Worm (Caenorhabditis elegans): ENCODE data around the gene pkc-3.

Gene pkc-3

DNA sequence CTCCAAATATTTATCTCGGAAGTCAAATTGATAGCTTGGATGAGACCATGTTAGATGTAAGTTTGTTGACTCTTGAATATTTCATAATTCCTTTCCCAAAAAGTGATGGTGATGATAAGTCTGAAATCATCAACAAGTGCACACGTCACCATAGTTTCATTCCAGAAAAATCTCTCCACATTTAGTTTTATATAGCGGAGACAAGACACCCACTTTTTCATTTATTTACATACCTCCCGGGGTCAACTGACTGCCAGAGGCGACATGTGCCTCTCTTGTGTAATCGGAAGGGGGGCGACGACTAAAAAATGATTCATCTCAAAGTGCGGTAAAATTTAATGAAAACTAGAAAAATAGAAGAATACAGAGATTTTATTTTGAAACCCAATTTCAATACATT lies 41.5 kb upstream of the pkc-3 start:
- TF ChIP-seq hlh-30 (tag; optimal IDR thresholded peaks at IDR 0.05; ENCODE audit: insufficient read depth) (peak; percentile 0), ceh-34 (tag; optimal IDR thresholded peaks at IDR 0.05) (no peak)

DNA sequence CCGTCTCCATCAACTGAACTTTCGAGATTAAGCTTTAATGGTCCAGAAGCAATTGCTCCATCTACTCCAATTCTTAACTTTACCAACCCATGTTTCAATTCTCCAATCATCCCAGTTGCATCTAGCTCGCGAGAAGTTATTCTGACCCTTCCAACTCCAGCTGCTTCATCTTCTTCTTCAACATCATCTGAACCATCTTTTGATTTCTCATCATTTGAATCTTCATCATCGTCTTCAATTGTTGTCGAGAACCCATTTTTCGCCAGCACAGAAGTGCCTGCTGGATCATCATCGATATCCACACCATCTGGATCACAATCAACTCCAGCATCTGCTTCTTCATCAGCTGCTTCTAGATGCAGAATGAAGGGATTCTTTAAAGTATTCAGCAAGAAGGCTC lies 40.3 kb upstream of the pkc-3 start:
- TF ChIP-seq unc-86 (tag; optimal IDR thresholded peaks at IDR 0.05) (no peak), hlh-15 (tag; optimal IDR thresholded peaks at IDR 0.05) (no peak), ceh-14 (tag; optimal IDR thresholded peaks at IDR 0.05) (no peak), pag-3 (tag; optimal IDR thresholded peaks at IDR 0.05; ENCODE audit: borderline replicate concordance) (no peak), sox-4 (tag; optimal IDR thresholded peaks at IDR 0.05) (no peak), unc-55 (GFP tag; optimal IDR thresholded peaks at IDR 0.05) (no peak), pha-4 (tag; optimal IDR thresholded peaks at IDR 0.05) (no peak), hlh-13 (GFP tag; optimal IDR thresholded peaks at IDR 0.05) (no peak), che-1 (tag; optimal IDR thresholded peaks at IDR 0.05) (no peak), ceh-9 (tag; optimal IDR thresholded peaks at IDR 0.05) (no peak), elt-2 (tag; optimal IDR thresholded peaks at IDR 0.05) (no peak)

DNA sequence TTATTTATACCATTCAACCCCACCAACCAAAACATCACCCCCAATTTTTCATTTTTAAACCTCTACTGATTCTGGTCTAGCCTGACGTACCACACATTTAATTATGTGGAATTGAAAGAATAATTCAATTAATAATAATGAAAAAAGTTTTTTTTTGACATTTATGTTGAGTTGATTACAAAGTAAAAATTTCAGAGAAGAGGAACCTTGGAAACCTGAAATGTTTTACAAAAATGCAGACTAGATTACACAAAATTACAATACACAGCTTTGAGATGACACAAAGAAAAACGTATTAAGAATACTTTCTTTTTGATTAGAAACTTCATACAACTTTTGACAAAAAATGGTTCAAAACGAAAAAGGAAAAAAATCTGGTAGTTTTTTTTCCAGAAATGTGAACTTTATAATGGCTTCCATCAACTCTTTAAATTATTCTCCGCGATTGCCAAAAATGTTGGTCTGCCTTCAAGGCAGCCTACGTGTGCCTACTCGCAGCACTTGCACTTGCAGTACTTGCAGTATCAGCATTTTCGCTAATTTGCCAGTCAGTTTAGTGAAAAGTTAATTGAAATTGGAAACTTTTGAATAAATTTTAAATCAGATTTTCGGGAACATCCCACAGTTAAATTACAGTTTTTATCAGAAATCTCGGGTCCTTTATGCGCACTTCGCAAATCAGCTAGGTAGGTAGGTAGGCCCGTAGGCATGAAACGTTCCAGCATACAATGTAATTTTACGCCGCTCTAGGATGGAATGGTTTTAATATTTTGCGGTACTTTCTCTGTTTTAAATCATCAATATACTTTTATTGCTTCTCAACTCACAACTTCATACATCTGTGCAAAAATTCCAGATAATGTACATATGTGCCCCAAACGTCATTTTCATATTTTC lies 38.9 kb upstream of the pkc-3 start:
- TF ChIP-seq elt-2 (tag; optimal IDR thresholded peaks at IDR 0.05) (no peak), gmeb-2 (tag; optimal IDR thresholded peaks at IDR 0.05) (peak; percentile 19), hlh-13 (GFP tag; optimal IDR thresholded peaks at IDR 0.05) (no peak)

DNA sequence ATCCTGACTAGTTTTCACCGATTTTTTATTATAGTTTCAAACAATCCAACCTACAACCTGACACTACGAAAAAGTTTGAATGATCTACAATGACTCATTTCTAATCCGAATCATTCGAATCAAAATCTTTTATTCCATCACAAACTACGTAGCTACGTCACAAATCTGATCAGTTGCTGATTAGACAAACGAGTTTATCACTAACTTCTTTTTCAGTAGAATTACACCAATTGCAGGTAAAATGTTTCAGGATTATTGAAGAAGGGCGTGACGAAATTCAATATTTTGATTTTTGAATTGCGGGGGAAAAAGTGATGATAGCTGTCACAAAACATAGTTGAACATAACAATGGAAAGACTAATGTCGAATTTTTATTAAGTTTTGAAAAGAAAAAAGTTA lies 38.3 kb upstream of the pkc-3 start:
- TF ChIP-seq unc-3 (GFP tag; conservative IDR thresholded peaks at IDR 0.05) (no peak), unc-3 (tag; optimal IDR thresholded peaks at IDR 0.05) (no peak), tbx-7 (tag; optimal IDR thresholded peaks at IDR 0.05) (no peak), ztf-16 (tag; optimal IDR thresholded peaks at IDR 0.05) (no peak), T23F11.4 (GFP tag; optimal IDR thresholded peaks at IDR 0.05) (no peak), ceh-48 (tag; optimal IDR thresholded peaks at IDR 0.05) (no peak), fkh-6 (tag; optimal IDR thresholded peaks at IDR 0.05) (no peak), ref-2 (tag; optimal IDR thresholded peaks at IDR 0.05) (no peak), hlh-15 (tag; optimal IDR thresholded peaks at IDR 0.05) (no peak), lim-6 (tag; optimal IDR thresholded peaks at IDR 0.05) (no peak), mec-3 (tag; optimal IDR thresholded peaks at IDR 0.05; ENCODE audit: borderline replicate concordance) (no peak)

DNA sequence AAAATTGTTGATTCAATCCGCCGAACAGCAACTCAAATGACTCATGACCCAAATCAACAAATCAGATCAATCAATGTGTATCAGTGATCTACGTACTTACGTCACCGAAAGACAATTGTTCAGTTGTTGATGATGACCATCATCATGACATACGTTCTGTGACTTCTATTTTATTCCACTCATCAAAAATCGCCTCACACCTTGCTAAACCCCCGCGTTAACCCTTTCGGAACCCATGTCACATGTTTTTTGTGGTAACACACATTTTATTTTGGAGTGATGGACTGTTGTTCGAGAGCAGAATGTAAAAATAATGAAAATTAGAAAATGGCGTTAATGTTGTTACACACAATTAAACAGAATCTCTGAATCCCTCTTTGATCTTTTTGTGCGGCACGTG lies 37.4 kb upstream of the pkc-3 start:
- no peak for TF ChIP-seq ceh-45 (GFP tag; IDR thresholded peaks at IDR 0.05)
- TF ChIP-seq unc-55 (GFP tag; optimal IDR thresholded peaks at IDR 0.05), result no peak
- TF ChIP-seq che-1 (tag; optimal IDR thresholded peaks at IDR 0.05), result no peak
- no peak for TF ChIP-seq dmd-4 (tag; optimal IDR thresholded peaks at IDR 0.05; ENCODE audit: borderline replicate concordance)

ce11 chrII:5344775-5345174 lies 35.1 kb upstream of the pkc-3 start, which contains the start of gene F09E5.14:
F09E5.14 (minus strand) TSS chrII:5344875.
- TF ChIP-seq ttx-3 (tag; optimal IDR thresholded peaks at IDR 0.05), result no peak

- TF ChIP-seq sox-2 (GFP tag; IDR thresholded peaks at IDR 0.05), result peak; percentile 42; the same call in 1 of the 2 replicates
- peak; percentile 56 for TF ChIP-seq ceh-31 (tag; optimal IDR thresholded peaks at IDR 0.05)
- peak; percentile 66 for TF ChIP-seq ceh-45 (GFP tag; IDR thresholded peaks at IDR 0.05)
- TF ChIP-seq unc-42 (tag; optimal IDR thresholded peaks at IDR 0.05), result peak; percentile 55
- TF ChIP-seq ceh-2 (tag; optimal IDR thresholded peaks at IDR 0.05), result peak; percentile 22
- TF ChIP-seq unc-86 (tag; optimal IDR thresholded peaks at IDR 0.05), result peak; percentile 6
- peak; percentile 23 for TF ChIP-seq elt-2 (tag; optimal IDR thresholded peaks at IDR 0.05)
Observed at ce11 chrII:5346350-5346749, 33.5 kb upstream of the pkc-3 start.

All from whole organism, late embryonic.